Worm (Caenorhabditis elegans): Measurements from ENCODE around the gene F42H10.6.

F42H10.6 gene

ce11 chrIII:8461410-8461809 is 18.8 kb downstream of the F42H10.6 start:
- TF ChIP-seq ceh-31 (tag; optimal IDR thresholded peaks at IDR 0.05): peak; percentile 40
- TF ChIP-seq hlh-13 (GFP tag; optimal IDR thresholded peaks at IDR 0.05): no peak
- TF ChIP-seq K09A11.1 (tag; optimal IDR thresholded peaks at IDR 0.05; ENCODE audit: insufficient read depth): no peak
- no peak for TF ChIP-seq eyg-1 (tag; optimal IDR thresholded peaks at IDR 0.05)
- TF ChIP-seq pat-9 (tag; optimal IDR thresholded peaks at IDR 0.05): no peak
- peak; percentile 8 for TF ChIP-seq unc-55 (GFP tag; optimal IDR thresholded peaks at IDR 0.05)
- TF ChIP-seq nfya-1 (tag; optimal IDR thresholded peaks at IDR 0.05): peak; percentile 95
- TF ChIP-seq lim-6 (tag; optimal IDR thresholded peaks at IDR 0.05): no peak
- no peak for TF ChIP-seq pax-1 (tag; optimal IDR thresholded peaks at IDR 0.05)
- no peak for TF ChIP-seq ahr-1 (tag; optimal IDR thresholded peaks at IDR 0.05)
- no peak for TF ChIP-seq sox-2 (GFP tag; IDR thresholded peaks at IDR 0.05)
- no peak for TF ChIP-seq Y22D7AL.16 (tag; optimal IDR thresholded peaks at IDR 0.05)

ce11 chrIII:8457605-8458004 is 22.6 kb downstream of the F42H10.6 start:
- TF ChIP-seq pqm-1 (tag; optimal IDR thresholded peaks at IDR 0.05) (no peak), odd-2 (tag; optimal IDR thresholded peaks at IDR 0.05) (no peak), F13H6.1 (tag; optimal IDR thresholded peaks at IDR 0.05) (no peak), hlh-8 (tag; optimal IDR thresholded peaks at IDR 0.05) (no peak), sox-2 (GFP tag; IDR thresholded peaks at IDR 0.05) (no peak), lin-11 (tag; optimal IDR thresholded peaks at IDR 0.05) (no peak), syd-9 (tag; optimal IDR thresholded peaks at IDR 0.05) (no peak), mec-3 (tag; optimal IDR thresholded peaks at IDR 0.05; ENCODE audit: borderline replicate concordance) (no peak), ahr-1 (tag; optimal IDR thresholded peaks at IDR 0.05) (no peak), ceh-2 (tag; optimal IDR thresholded peaks at IDR 0.05) (no peak), tbx-7 (tag; optimal IDR thresholded peaks at IDR 0.05) (no peak), ztf-16 (tag; optimal IDR thresholded peaks at IDR 0.05) (no peak), hlh-6 (tag; optimal IDR thresholded peaks at IDR 0.05) (no peak), ceh-9 (tag; optimal IDR thresholded peaks at IDR 0.05) (no peak), pha-2 (tag; optimal IDR thresholded peaks at IDR 0.05) (no peak), T23F11.4 (GFP tag; optimal IDR thresholded peaks at IDR 0.05) (no peak), ceh-48 (tag; optimal IDR thresholded peaks at IDR 0.05) (no peak), ceh-34 (tag; optimal IDR thresholded peaks at IDR 0.05) (no peak)

ce11 chrIII:8451181-8451580 is 29.1 kb downstream of the F42H10.6 start:
- no peak for TF ChIP-seq ceh-34 (tag; optimal IDR thresholded peaks at IDR 0.05)
- TF ChIP-seq npax-4 (tag; optimal IDR thresholded peaks at IDR 0.05): no peak
- TF ChIP-seq elt-4 (tag; optimal IDR thresholded peaks at IDR 0.05): no peak
- no peak for TF ChIP-seq hlh-30 (tag; optimal IDR thresholded peaks at IDR 0.05; ENCODE audit: insufficient read depth)
- no peak for TF ChIP-seq hlh-6 (tag; optimal IDR thresholded peaks at IDR 0.05)
- no peak for TF ChIP-seq fax-1 (tag; optimal IDR thresholded peaks at IDR 0.05)
- no peak for TF ChIP-seq dmd-4 (tag; optimal IDR thresholded peaks at IDR 0.05; ENCODE audit: borderline replicate concordance)
- no peak for TF ChIP-seq ceh-30 (tag; optimal IDR thresholded peaks at IDR 0.05)
- TF ChIP-seq sdc-2 (tag; optimal IDR thresholded peaks at IDR 0.05): no peak
- TF ChIP-seq hlh-15 (tag; optimal IDR thresholded peaks at IDR 0.05): no peak
- TF ChIP-seq unc-3 (GFP tag; conservative IDR thresholded peaks at IDR 0.05): no peak
- no peak for TF ChIP-seq unc-3 (tag; optimal IDR thresholded peaks at IDR 0.05)
- no peak for TF ChIP-seq ceh-31 (tag; optimal IDR thresholded peaks at IDR 0.05)
- no peak for TF ChIP-seq ceh-2 (tag; optimal IDR thresholded peaks at IDR 0.05)
- no peak for TF ChIP-seq lim-6 (tag; optimal IDR thresholded peaks at IDR 0.05)
- no peak for TF ChIP-seq K02D7.2 (tag; optimal IDR thresholded peaks at IDR 0.05)
- no peak for TF ChIP-seq ceh-45 (GFP tag; IDR thresholded peaks at IDR 0.05)
- TF ChIP-seq hlh-13 (GFP tag; optimal IDR thresholded peaks at IDR 0.05): no peak
- TF ChIP-seq unc-42 (tag; optimal IDR thresholded peaks at IDR 0.05): no peak
- TF ChIP-seq Y22D7AL.16 (tag; optimal IDR thresholded peaks at IDR 0.05): no peak
- TF ChIP-seq tbx-7 (tag; optimal IDR thresholded peaks at IDR 0.05): no peak
